Worm (Caenorhabditis elegans) whole organism, young adult: ENCODE results near the gene srg-21.
A peak's percentile ranks its signal among the peaks of the same experiment; 100 is the strongest.

Source experiments
- B0261.1 ChIP-seq: sonication (generic microtip); optimal IDR thresholded peaks from 2 replicates; lab custom pipeline; 2016; ENCODE audit warnings: mild to moderate bottlenecking, missing genetic modification characterization, moderate library complexity, missing compliant biosample characterization
- B0336.3 ChIP-seq: fragments of 200-800 bp; sonication (Bioruptor generic); IDR thresholded peaks from 2 replicates; pipeline ENCODE4 v1.3.6; 2022; ENCODE audit warnings: missing genetic modification characterization, missing compliant biosample characterization
- F23B12.7 ChIP-seq: sonication (generic microtip); optimal IDR thresholded peaks from 2 replicates; lab custom pipeline; 2017; ENCODE audit warnings: missing genetic modification characterization, mild to moderate bottlenecking, missing compliant biosample characterization, antibody characterized with exemption, moderate library complexity; ENCODE audit not compliant: insufficient read depth
- F37B4.10 ChIP-seq: fragments of 200-800 bp; sonication (Bioruptor generic); IDR thresholded peaks from 2 replicates; pipeline ENCODE4 v1.3.6; 2022; ENCODE audit warnings: missing genetic modification characterization, missing compliant biosample characterization
- F57A8.1 ChIP-seq: fragments of 200-800 bp; sonication (Bioruptor generic); optimal IDR thresholded peaks from 2 replicates; lab custom pipeline; 2018; ENCODE audit warnings: mild to moderate bottlenecking, missing genetic modification characterization, moderate library complexity, missing compliant biosample characterization
- K12H6.12 ChIP-seq: fragments of 200-800 bp; sonication (Bioruptor generic); optimal IDR thresholded peaks from 2 replicates; lab custom pipeline; 2018; ENCODE audit warnings: mild to moderate bottlenecking, missing genetic modification characterization, missing compliant biosample characterization
- Y53F4B.3 ChIP-seq: fragments of 200-800 bp; sonication (Bioruptor generic); IDR thresholded peaks from 2 replicates; pipeline ENCODE4 v1.3.6; 2022; ENCODE audit warnings: missing genetic modification reagents, missing genetic modification characterization, missing compliant biosample characterization
- Y53G8AR.9 ChIP-seq: fragments of 200-800 bp; sonication (Bioruptor generic); conservative IDR thresholded peaks from 2 replicates; pipeline ENCODE4 v1.3.6; 2022; ENCODE audit warnings: missing genetic modification reagents, missing genetic modification characterization, missing compliant biosample characterization
- ZK185.1 ChIP-seq: sonication (generic microtip); optimal IDR thresholded peaks from 2 replicates; lab custom pipeline; 2016; ENCODE audit warnings: mild to moderate bottlenecking, missing genetic modification characterization, missing compliant biosample characterization; ENCODE audit not compliant: poor library complexity, severe bottlenecking
- akir-1 ChIP-seq: fragments of 200-800 bp; sonication (Bioruptor generic); optimal IDR thresholded peaks from 2 replicates; lab custom pipeline; 2018; ENCODE audit warnings: mild to moderate bottlenecking, missing genetic modification characterization, moderate library complexity, missing compliant biosample characterization
- aptf-2 ChIP-seq: fragments of 200-800 bp; sonication (Bioruptor generic); conservative IDR thresholded peaks from 2 replicates; pipeline ENCODE4 v1.3.6; 2022; ENCODE audit warnings: missing genetic modification reagents, missing genetic modification characterization, missing compliant biosample characterization
- atf-7 ChIP-seq: sonication (generic microtip); optimal IDR thresholded peaks from 2 replicates; lab custom pipeline; 2017; ENCODE audit warnings: mild to moderate bottlenecking, missing genetic modification characterization, missing compliant biosample characterization
- attf-3 ChIP-seq: fragments of 200-800 bp; sonication (Bioruptor generic); conservative IDR thresholded peaks from 2 replicates; pipeline ENCODE4 v1.3.6; 2022; ENCODE audit warnings: missing genetic modification reagents, missing genetic modification characterization, missing compliant biosample characterization
- bed-2 ChIP-seq: fragments of 200-800 bp; sonication (Bioruptor generic); IDR thresholded peaks from 2 replicates; pipeline ENCODE4 v1.3.6; 2022; ENCODE audit warnings: missing genetic modification reagents, missing genetic modification characterization, missing compliant biosample characterization
- cebp-1 ChIP-seq, 2 experiments: fragments of 200-800 bp in 1 of 2; sonication (Bioruptor generic) in 1 of 2; sonication (generic microtip) in 1 of 2; IDR thresholded peaks in 1 of 2; optimal IDR thresholded peaks in 1 of 2; 2 replicates each; pipeline versions ENCODE4 v1.3.6 to Lab custom; 2017 to 2022; ENCODE audit warnings: missing compliant biosample characterization in 2 of 2, missing genetic modification characterization in 2 of 2, mild to moderate bottlenecking in 1 of 2, missing genetic modification reagents in 1 of 2, moderate library complexity in 1 of 2
- cebp-2 ChIP-seq: fragments of 200-800 bp; sonication (Bioruptor generic); IDR thresholded peaks from 2 replicates; pipeline ENCODE4 v1.3.6; 2022; ENCODE audit warnings: missing genetic modification characterization, missing compliant biosample characterization
- ceh-58 ChIP-seq: fragments of 200-800 bp; sonication (Bioruptor generic); IDR thresholded peaks from 2 replicates; pipeline ENCODE4 v1.3.6; 2022; ENCODE audit warnings: missing genetic modification characterization, missing compliant biosample characterization
- ceh-79 ChIP-seq: sonication (generic microtip); optimal IDR thresholded peaks from 2 replicates; lab custom pipeline; 2017; ENCODE audit warnings: mild to moderate bottlenecking, missing genetic modification characterization, missing compliant biosample characterization
- die-1 ChIP-seq: sonication (generic microtip); optimal IDR thresholded peaks from 2 replicates; lab custom pipeline; 2016; ENCODE audit warnings: missing genotype, mild to moderate bottlenecking, missing genetic modification characterization, missing compliant biosample characterization
- dox-1 ChIP-seq: fragments of 200-800 bp; sonication (Bioruptor generic); IDR thresholded peaks from 2 replicates; pipeline ENCODE4 v1.3.6; 2022; ENCODE audit warnings: missing genetic modification reagents, missing genetic modification characterization, missing compliant biosample characterization
- dpff-1 ChIP-seq: sonication (generic microtip); optimal IDR thresholded peaks from 2 replicates; lab custom pipeline; 2017; ENCODE audit warnings: mild to moderate bottlenecking, missing genetic modification characterization, missing compliant biosample characterization
- egl-18 ChIP-seq: fragments of 200-800 bp; sonication (Bioruptor generic); IDR thresholded peaks from 2 replicates; pipeline ENCODE4 v1.3.6; 2022; ENCODE audit warnings: missing genetic modification reagents, missing genetic modification characterization, missing compliant biosample characterization
- egl-44 ChIP-seq: fragments of 200-800 bp; sonication (Bioruptor generic); IDR thresholded peaks from 2 replicates; pipeline ENCODE4 v1.3.6; 2022; ENCODE audit warnings: missing genetic modification reagents, missing genetic modification characterization, missing compliant biosample characterization
- gei-17 ChIP-seq: fragments of 200-800 bp; sonication (Bioruptor generic); optimal IDR thresholded peaks from 2 replicates; lab custom pipeline; 2018; ENCODE audit warnings: mild to moderate bottlenecking, missing genetic modification characterization, missing compliant biosample characterization
- hlh-26 ChIP-seq: fragments of 200-800 bp; sonication (Bioruptor generic); conservative IDR thresholded peaks from 2 replicates; pipeline ENCODE4 v1.3.6; 2022; ENCODE audit warnings: missing genetic modification reagents, missing genetic modification characterization, missing compliant biosample characterization
- hmg-20 ChIP-seq: fragments of 200-800 bp; sonication (Bioruptor generic); IDR thresholded peaks from 2 replicates; pipeline ENCODE4 v1.3.6; 2022; ENCODE audit warnings: missing genetic modification reagents, missing genetic modification characterization, missing compliant biosample characterization
- lag-1 ChIP-seq: fragments of 200-800 bp; sonication (Bioruptor generic); IDR thresholded peaks from 2 replicates; pipeline ENCODE4 v1.3.6; 2022; ENCODE audit warnings: missing genetic modification reagents, missing genetic modification characterization, missing compliant biosample characterization
- lin-26 ChIP-seq: fragments of 200-800 bp; sonication (Bioruptor generic); IDR thresholded peaks from 2 replicates; pipeline ENCODE4 v1.3.6; 2022; ENCODE audit warnings: missing genetic modification reagents, missing genetic modification characterization, missing compliant biosample characterization
- lin-54 ChIP-seq: fragments of 200-800 bp; sonication (Bioruptor generic); optimal IDR thresholded peaks from 2 replicates; lab custom pipeline; 2018; ENCODE audit warnings: mild to moderate bottlenecking, missing genetic modification characterization, missing compliant biosample characterization
- madf-3 ChIP-seq: fragments of 200-800 bp; sonication (Bioruptor generic); IDR thresholded peaks from 2 replicates; pipeline ENCODE4 v1.3.6; 2022; ENCODE audit warnings: missing genetic modification reagents, missing genetic modification characterization, missing compliant biosample characterization
- mcd-1 ChIP-seq: fragments of 200-800 bp; sonication (Bioruptor generic); IDR thresholded peaks from 2 replicates; pipeline ENCODE4 v1.3.6; 2022; ENCODE audit warnings: missing genetic modification reagents, missing genetic modification characterization, missing compliant biosample characterization
- mel-28 ChIP-seq: sonication (generic microtip); optimal IDR thresholded peaks from 2 replicates; lab custom pipeline; 2016; ENCODE audit warnings: borderline replicate concordance, mild to moderate bottlenecking, missing genetic modification characterization, missing compliant biosample characterization
- nfya-1 ChIP-seq: sonication (generic microtip); optimal IDR thresholded peaks from 2 replicates; lab custom pipeline; 2017; ENCODE audit warnings: antibody characterized with exemption, missing compliant biosample characterization, missing genetic modification characterization, borderline replicate concordance; ENCODE audit not compliant: insufficient read depth
- nfya-2 ChIP-seq: fragments of 200-800 bp; sonication (Bioruptor generic); IDR thresholded peaks from 2 replicates; pipeline ENCODE4 v1.3.6; 2022; ENCODE audit warnings: missing genetic modification reagents, missing genetic modification characterization, missing compliant biosample characterization
- nhr-80 ChIP-seq: sonication (generic microtip); optimal IDR thresholded peaks from 2 replicates; lab custom pipeline; 2016; ENCODE audit warnings: missing genetic modification characterization, missing compliant biosample characterization
- nhr-90 ChIP-seq: sonication (generic microtip); optimal IDR thresholded peaks from 2 replicates; lab custom pipeline; 2016; ENCODE audit warnings: missing genotype, mild to moderate bottlenecking, missing genetic modification characterization, missing compliant biosample characterization
- pbrm-1 ChIP-seq: fragments of 200-800 bp; sonication (Bioruptor generic); IDR thresholded peaks from 2 replicates; pipeline ENCODE4 v1.3.6; 2022; ENCODE audit warnings: missing genetic modification reagents, missing genetic modification characterization, missing compliant biosample characterization
- sdz-38 ChIP-seq: sonication (generic microtip); optimal IDR thresholded peaks from 2 replicates; lab custom pipeline; 2016; ENCODE audit warnings: missing genotype, missing genetic modification characterization, missing compliant biosample characterization
- snpc-1.1 ChIP-seq: sonication (generic microtip); optimal IDR thresholded peaks from 2 replicates; lab custom pipeline; 2017; ENCODE audit warnings: missing genetic modification characterization, mild to moderate bottlenecking, missing compliant biosample characterization, antibody characterized with exemption, moderate library complexity, missing genotype, missing genetic modification reagents; ENCODE audit not compliant: insufficient read depth
- somi-1 ChIP-seq: fragments of 200-800 bp; sonication (Bioruptor generic); optimal IDR thresholded peaks from 2 replicates; lab custom pipeline; 2018; ENCODE audit warnings: mild to moderate bottlenecking, missing genetic modification characterization, missing compliant biosample characterization
- tbx-9 ChIP-seq: sonication (generic microtip); optimal IDR thresholded peaks from 2 replicates; lab custom pipeline; 2016; ENCODE audit warnings: borderline replicate concordance, missing genetic modification characterization, inconsistent platforms, missing compliant biosample characterization
- tlf-1 ChIP-seq: fragments of 200-800 bp; sonication (Bioruptor generic); optimal IDR thresholded peaks from 2 replicates; lab custom pipeline; 2018; ENCODE audit warnings: mild to moderate bottlenecking, missing genetic modification characterization, missing compliant biosample characterization
- xnd-1 ChIP-seq: sonication (generic microtip); optimal IDR thresholded peaks from 2 replicates; lab custom pipeline; 2016; ENCODE audit warnings: missing genotype, missing genetic modification reagents, missing genetic modification characterization, missing compliant biosample characterization
- zfh-2 ChIP-seq: fragments of 200-800 bp; sonication (Bioruptor generic); conservative IDR thresholded peaks from 2 replicates; pipeline ENCODE4 v1.3.6; 2022; ENCODE audit warnings: missing genetic modification reagents, missing genetic modification characterization, missing compliant biosample characterization
- ztf-3 ChIP-seq: fragments of 200-800 bp; sonication (Bioruptor generic); optimal IDR thresholded peaks from 2 replicates; lab custom pipeline; 2018; ENCODE audit warnings: mild to moderate bottlenecking, missing genetic modification characterization, missing compliant biosample characterization

srg-21 gene

DNA sequence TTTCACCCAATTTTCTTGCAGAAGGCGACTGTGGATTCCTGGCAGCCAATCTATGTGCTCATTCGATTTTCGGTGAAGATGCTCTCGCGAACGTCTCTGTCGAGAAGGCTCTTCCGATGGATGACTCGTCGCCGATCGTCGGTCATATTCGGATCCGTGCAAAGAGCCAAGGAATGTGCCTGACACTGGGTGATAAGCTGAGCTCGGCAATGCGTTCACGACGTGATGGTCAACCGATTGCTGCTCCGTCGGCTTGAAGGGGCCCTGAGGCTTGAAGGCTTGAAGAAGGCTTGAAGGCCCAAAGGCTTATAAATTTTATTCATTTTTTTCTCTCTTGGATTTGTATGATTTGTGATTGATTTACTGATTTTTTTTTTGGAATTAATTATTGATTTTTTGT lies 4.0 kb downstream of the srg-21 start:
- no peak for TF ChIP-seq lin-54 (GFP tag; lab: Kevin White, UChicago)
- peak; percentile 67 for TF ChIP-seq zfh-2 (GFP tag; lab: Robert Waterston, UW)
- TF ChIP-seq lag-1 (GFP tag; lab: Robert Waterston, UW) = no peak
- TF ChIP-seq F57A8.1 (GFP tag; lab: Kevin White, UChicago) = no peak

DNA sequence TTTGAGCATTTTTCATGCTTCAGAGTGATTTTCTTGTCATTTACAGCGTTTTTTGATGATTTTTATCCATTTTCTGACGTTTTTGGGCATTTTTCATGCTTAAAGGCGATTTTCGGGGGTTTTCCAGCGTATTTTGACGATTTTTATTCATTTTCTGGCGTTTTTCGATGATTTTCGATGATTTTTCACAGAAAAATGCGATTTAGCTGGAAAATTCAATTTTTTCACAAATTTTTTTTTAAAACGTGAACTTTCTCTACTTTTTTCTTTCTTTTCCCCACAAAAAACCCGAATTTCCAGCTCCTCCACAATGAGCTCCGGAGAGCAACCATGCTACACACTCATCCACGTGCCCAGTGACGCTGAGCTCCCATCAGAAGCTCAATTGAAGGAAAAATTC lies 12.7 kb downstream of the srg-21 start, which contains the start of gene copb-1:
TSS of gene copb-1 (plus strand) at position 301 of the 400 bp plus-strand sequence.
- no peak for TF ChIP-seq egl-44 (GFP tag; lab: Robert Waterston, UW)
- no peak for TF ChIP-seq mel-28
- no peak for TF ChIP-seq snpc-1.1 (tag; lab: Kevin White, UChicago)

DNA sequence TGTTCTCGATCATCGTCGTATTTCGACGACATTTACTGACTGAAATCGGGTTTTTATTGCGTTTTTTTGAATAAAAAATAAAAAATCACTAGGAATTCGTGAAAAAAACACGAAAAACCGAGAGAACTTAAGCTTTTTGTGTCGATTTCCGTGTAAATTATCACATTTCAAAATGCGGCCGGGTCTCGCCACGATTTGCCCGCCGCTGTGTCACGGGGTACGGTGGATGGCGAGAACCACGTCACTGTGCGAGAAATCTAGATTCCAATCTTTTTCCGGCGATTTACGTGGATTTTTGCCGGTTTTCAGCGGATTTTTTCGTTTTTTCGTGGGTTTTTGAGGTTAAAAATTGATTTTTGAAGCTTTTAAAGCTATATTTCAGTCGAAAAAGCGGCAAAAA lies 14.3 kb downstream of the srg-21 start, which contains the start of gene Y25C1A.8:
TSS of gene Y25C1A.8 (minus strand) at position 45 of the 400 bp plus-strand sequence.
- TF ChIP-seq tbx-9 = no peak
- no peak for TF ChIP-seq sdz-38
- TF ChIP-seq F37B4.10 = no peak
- no peak; the same call in 1 of the 2 replicates for TF ChIP-seq dox-1 (GFP tag; lab: Robert Waterston, UW)
- TF ChIP-seq die-1 (tag; lab: Kevin White, UChicago) = no peak
- no peak for TF ChIP-seq lin-26 (GFP tag; lab: Robert Waterston, UW)
- TF ChIP-seq madf-3 = no peak
- no peak for TF ChIP-seq tlf-1 (GFP tag; lab: Kevin White, UChicago)
- no peak for TF ChIP-seq nhr-90 (tag; lab: Kevin White, UChicago)
- TF ChIP-seq ztf-3 = peak; percentile 48
- TF ChIP-seq ceh-79 (tag; lab: Kevin White, UChicago) = peak; percentile 9
- TF ChIP-seq xnd-1 (tag; lab: Kevin White, UChicago) = peak; percentile 69
- no peak for TF ChIP-seq hlh-26 (GFP tag; lab: Robert Waterston, UW)
- TF ChIP-seq dpff-1 (tag; lab: Kevin White, UChicago) = no peak
- peak; percentile 97 for TF ChIP-seq atf-7 (tag; lab: Kevin White, UChicago)
- TF ChIP-seq egl-18 (GFP tag; lab: Robert Waterston, UW) = no peak
- no peak for TF ChIP-seq hmg-20 (GFP tag; lab: Robert Waterston, UW)
- no peak for TF ChIP-seq egl-44 (GFP tag; lab: Robert Waterston, UW)
- peak; percentile 92 for TF ChIP-seq F23B12.7 (tag; lab: Kevin White, UChicago)
- no peak for TF ChIP-seq nfya-2 (GFP tag; lab: Robert Waterston, UW)
- TF ChIP-seq gei-17 = peak; percentile 74
- TF ChIP-seq B0261.1 (tag; lab: Kevin White, UChicago) = peak; percentile 36
- TF ChIP-seq ceh-58 = no peak
- TF ChIP-seq nfya-1 (tag; lab: Kevin White, UChicago) = no peak
- TF ChIP-seq mcd-1 = peak; percentile 92
- peak; percentile 86 for TF ChIP-seq cebp-1 (GFP tag; IDR thresholded peaks at IDR 0.05; lab: Robert Waterston, UW)
- peak; percentile 95 for TF ChIP-seq cebp-1 (tag; optimal IDR thresholded peaks at IDR 0.05; lab: Kevin White, UChicago)
- TF ChIP-seq Y53G8AR.9 (GFP tag; lab: Robert Waterston, UW) = peak; percentile 93
- no peak for TF ChIP-seq attf-3 (GFP tag; lab: Robert Waterston, UW)
- TF ChIP-seq cebp-2 (GFP tag; lab: Robert Waterston, UW) = no peak
- TF ChIP-seq somi-1 (GFP tag; lab: Kevin White, UChicago) = no peak
- TF ChIP-seq nhr-80 (tag; lab: Kevin White, UChicago) = peak; percentile 41
- TF ChIP-seq Y53F4B.3 = no peak
- peak; percentile 70 for TF ChIP-seq K12H6.12 (tag; lab: Kevin White, UChicago)
- no peak for TF ChIP-seq akir-1 (GFP tag; lab: Kevin White, UChicago)
- no peak for TF ChIP-seq bed-2 (GFP tag; lab: Robert Waterston, UW)
- peak; percentile 96 for TF ChIP-seq pbrm-1 (GFP tag; lab: Robert Waterston, UW)
- no peak for TF ChIP-seq ZK185.1 (tag; lab: Kevin White, UChicago)
- TF ChIP-seq B0336.3 (GFP tag; lab: Robert Waterston, UW) = peak; percentile 96
- no peak for TF ChIP-seq aptf-2
